Fruit fly (Drosophila melanogaster): Measurements from ENCODE around the gene Nep4.

DNA sequence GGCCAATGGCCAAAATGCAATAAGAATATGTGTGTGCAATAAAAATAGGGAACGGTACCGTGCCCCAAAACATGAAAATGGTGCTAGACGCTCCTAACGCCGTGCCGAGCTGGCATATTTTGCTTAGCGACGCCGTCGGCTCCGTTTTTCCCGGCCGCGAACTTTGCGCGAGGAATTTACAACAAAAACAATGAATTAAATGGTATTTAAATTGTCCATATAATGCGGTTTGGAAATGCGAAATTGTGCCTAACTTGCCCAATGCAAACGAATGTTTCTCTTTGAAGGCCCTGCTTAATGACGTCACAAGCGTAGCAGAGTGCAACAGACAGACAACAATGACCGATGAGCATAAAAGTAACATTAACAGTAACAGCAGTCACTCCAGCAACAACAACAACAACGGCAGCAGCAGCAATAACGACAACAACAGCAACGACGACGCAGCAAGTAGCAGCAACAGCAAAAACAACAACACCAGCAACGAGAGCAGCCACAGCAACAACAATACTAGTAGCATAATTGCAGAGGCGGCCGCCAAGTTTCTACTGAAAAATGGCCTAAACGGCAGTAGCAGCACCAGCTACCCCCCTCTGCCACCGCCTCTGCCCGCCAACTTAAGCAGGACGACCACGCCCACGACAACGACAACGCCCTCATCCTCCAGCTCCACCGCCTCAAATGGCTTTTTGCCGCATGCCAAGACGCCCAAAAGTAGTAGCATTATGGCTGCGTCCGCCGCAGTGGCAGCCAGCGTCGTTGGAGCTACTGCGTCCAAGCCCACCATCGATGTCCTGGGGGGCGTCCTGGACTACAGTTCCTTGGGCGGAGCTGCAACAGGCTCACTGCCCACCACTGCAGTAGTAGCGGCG, 37.2 kb downstream of the Nep4 start:
- TF ChIP-seq Gug (GFP tag; IDR thresholded peaks at IDR 0.05) (no peak), CG4318 (GFP tag; optimal IDR thresholded peaks at IDR 0.05) (no peak), CG6792 (GFP tag; optimal IDR thresholded peaks at IDR 0.05) (no peak), Met (GFP tag; optimal IDR thresholded peaks at IDR 0.05) (no peak), CG8119 (GFP tag; IDR thresholded peaks at IDR 0.05) (no peak), Eip78C (GFP tag) (no peak), Hr4 (GFP tag; optimal IDR thresholded peaks at IDR 0.05) (no peak), Sox14 (GFP tag; optimal IDR thresholded peaks at IDR 0.05) (no peak), Sox15 (GFP tag; optimal IDR thresholded peaks at IDR 0.05) (no peak), CG1621 (tag; optimal IDR thresholded peaks at IDR 0.05) (no peak), CG6276 (GFP tag; optimal IDR thresholded peaks at IDR 0.05) (no peak), CG11762 (GFP tag; optimal IDR thresholded peaks at IDR 0.05; ENCODE audit: insufficient read depth) (no peak), CG7368 (GFP tag; optimal IDR thresholded peaks at IDR 0.05) (no peak), CG3919 (GFP tag; optimal IDR thresholded peaks at IDR 0.05) (no peak)

Data from whole organism, prepupa.